Fruit fly (Drosophila melanogaster) whole organism, pupa: Measurements from ENCODE around the gene Rab3GAP1.

Source experiments
- CG10348 ChIP-seq: fragments of 200-800 bp; sonication (Bioruptor generic); IDR thresholded peaks from 2 replicates; pipeline ENCODE4 v1.3.6; 2022; ENCODE audit warnings: missing biosample characterization, missing genetic modification characterization
- CG34367 ChIP-seq: fragments of 200-800 bp; sonication (Bioruptor generic); optimal IDR thresholded peaks from 2 replicates; lab custom pipeline; 2018; ENCODE audit warnings: missing biosample characterization, mild to moderate bottlenecking, missing genetic modification characterization
- CG8159 ChIP-seq: fragments of 200-800 bp; sonication (Bioruptor generic); optimal IDR thresholded peaks from 3 replicates; lab custom pipeline; 2018; ENCODE audit warnings: missing biosample characterization, mild to moderate bottlenecking, missing genetic modification characterization, moderate library complexity
- CG8301 ChIP-seq: fragments of 200-800 bp; sonication (Bioruptor generic); optimal IDR thresholded peaks from 2 replicates; lab custom pipeline; 2018; ENCODE audit warnings: missing biosample characterization, mild to moderate bottlenecking, missing genetic modification characterization
- EcR ChIP-seq: fragments of 200-800 bp; sonication (Bioruptor generic); optimal IDR thresholded peaks from 3 replicates; lab custom pipeline; 2019; ENCODE audit warnings: missing biosample characterization, missing genetic modification characterization, mild to moderate bottlenecking, moderate library complexity, missing genetic modification reagents
- Snoo ChIP-seq: fragments of 200-800 bp; sonication (Bioruptor generic); optimal IDR thresholded peaks from 3 replicates; lab custom pipeline; 2017; ENCODE audit warnings: missing biosample characterization, mild to moderate bottlenecking, missing genetic modification characterization, inconsistent platforms

dm6 chr2L:1574009-1574408, 36.9 kb downstream of the Rab3GAP1 start:
- peak; percentile 70 for TF ChIP-seq CG8159 (tag; lab: Kevin White, UChicago)
- TF ChIP-seq EcR (GFP tag; lab: Kevin White, UChicago) = no peak
- TF ChIP-seq CG8301 = peak; percentile 59
- TF ChIP-seq CG10348 (GFP tag; lab: Robert Waterston, UW) = no peak
- TF ChIP-seq CG34367 (tag; lab: Kevin White, UChicago) = no peak
- TF ChIP-seq Snoo (tag; lab: Kevin White, UChicago) = peak; percentile 38
